Worm (Caenorhabditis elegans): ENCODE data around the gene srw-139.

DNA sequence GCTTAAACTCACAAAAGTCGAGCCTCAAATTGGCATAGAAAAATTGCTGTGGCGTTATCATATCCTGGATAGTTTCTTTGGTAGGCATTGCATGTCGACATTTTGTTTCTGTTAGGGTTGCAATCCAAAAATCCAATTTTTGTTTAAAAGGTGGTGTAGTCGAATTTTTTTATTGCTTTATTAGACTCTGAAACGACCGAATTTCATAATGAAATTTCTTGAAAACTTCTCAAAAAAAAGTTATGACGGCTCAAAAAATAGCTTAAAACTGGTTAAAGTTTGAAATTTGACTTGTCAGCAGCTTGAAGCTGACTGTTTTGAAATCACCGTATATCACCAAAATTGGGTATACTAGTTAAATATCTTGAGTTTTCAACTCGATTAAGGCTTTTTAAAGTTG lies 43.8 kb downstream of the srw-139 start, which contains the start of gene srw-143:
- TF ChIP-seq blmp-1 (tag; optimal IDR thresholded peaks at IDR 0.05; ENCODE audit: insufficient read depth) (no peak), egl-27 (tag; optimal IDR thresholded peaks at IDR 0.05) (no peak), mab-5 (tag; optimal IDR thresholded peaks at IDR 0.05) (no peak), ama-1 (optimal IDR thresholded peaks at IDR 0.05) (no peak), unc-62 (GFP tag; optimal IDR thresholded peaks at IDR 0.05) (no peak), skn-1 (tag; optimal IDR thresholded peaks at IDR 0.05) (no peak), ceh-16 (tag; optimal IDR thresholded peaks at IDR 0.05) (no peak), gmeb-1 (tag; optimal IDR thresholded peaks at IDR 0.05) (no peak), aly-2 (tag; optimal IDR thresholded peaks at IDR 0.05) (no peak), nhr-6 (tag; optimal IDR thresholded peaks at IDR 0.05) (no peak), nhr-77 (tag; optimal IDR thresholded peaks at IDR 0.05) (no peak), mbf-1 (tag; optimal IDR thresholded peaks at IDR 0.05) (no peak), unc-39 (tag; optimal IDR thresholded peaks at IDR 0.05) (no peak), ztf-1 (GFP tag; conservative IDR thresholded peaks at IDR 0.05) (no peak)
